Worm (Caenorhabditis elegans): ENCODE measurements around the gene cuc-1.
A peak's percentile ranks its signal among the peaks of the same experiment; 100 is the strongest.

Gene cuc-1

ce11 chrIII:7815571-7816348, 45.0 kb downstream of the cuc-1 start:
- TF ChIP-seq nhr-23 (tag; optimal IDR thresholded peaks at IDR 0.05) = peak; percentile 99
- no peak for TF ChIP-seq nhr-25 (tag; optimal IDR thresholded peaks at IDR 0.05)
- no peak for TF ChIP-seq mdl-1 (tag; optimal IDR thresholded peaks at IDR 0.05)
- TF ChIP-seq skn-1 (tag; optimal IDR thresholded peaks at IDR 0.05) = peak; percentile 100
- TF ChIP-seq egl-5 (tag; optimal IDR thresholded peaks at IDR 0.05) = peak; percentile 27
- TF ChIP-seq nhr-237 (tag; optimal IDR thresholded peaks at IDR 0.05) = no peak
- no peak for TF ChIP-seq lsy-12 (tag; optimal IDR thresholded peaks at IDR 0.05)

- TF ChIP-seq zag-1 (tag; optimal IDR thresholded peaks at IDR 0.05) = no peak
- TF ChIP-seq mdl-1 (tag; optimal IDR thresholded peaks at IDR 0.05) = no peak
- TF ChIP-seq ceh-82 (tag; optimal IDR thresholded peaks at IDR 0.05) = no peak
- no peak for TF ChIP-seq ZK546.5 (tag; optimal IDR thresholded peaks at IDR 0.05)
- TF ChIP-seq lin-39 (tag; optimal IDR thresholded peaks at IDR 0.05) = no peak
- TF ChIP-seq ztf-11 (tag; optimal IDR thresholded peaks at IDR 0.05) = no peak
- no peak for TF ChIP-seq nhr-43 (tag; optimal IDR thresholded peaks at IDR 0.05; ENCODE audit: poor library complexity, severe bottlenecking)
- no peak for TF ChIP-seq tbx-2 (tag; optimal IDR thresholded peaks at IDR 0.05)
- TF ChIP-seq snpc-4 (tag; optimal IDR thresholded peaks at IDR 0.05) = no peak
Measured at ce11 chrIII:7815056-7815366, 45.8 kb downstream of the cuc-1 start.

- no peak for TF ChIP-seq zag-1 (tag; optimal IDR thresholded peaks at IDR 0.05)
- no peak for TF ChIP-seq nhr-28 (tag; optimal IDR thresholded peaks at IDR 0.05)
- TF ChIP-seq nfya-1 (tag; optimal IDR thresholded peaks at IDR 0.05; ENCODE audit: insufficient read depth) = peak; percentile 79
- TF ChIP-seq fkh-10 (GFP tag; optimal IDR thresholded peaks at IDR 0.05) = no peak
- TF ChIP-seq elt-3 (tag; optimal IDR thresholded peaks at IDR 0.05) = no peak
- TF ChIP-seq aly-2 (tag; optimal IDR thresholded peaks at IDR 0.05) = no peak
- no peak for TF ChIP-seq mdl-1 (tag; optimal IDR thresholded peaks at IDR 0.05)
- TF ChIP-seq egl-5 (tag; optimal IDR thresholded peaks at IDR 0.05) = peak; percentile 99
- TF ChIP-seq nhr-23 (tag; optimal IDR thresholded peaks at IDR 0.05) = peak; percentile 100
- TF ChIP-seq nhr-12 (tag; optimal IDR thresholded peaks at IDR 0.05) = no peak
- TF ChIP-seq ZK546.5 (tag; optimal IDR thresholded peaks at IDR 0.05) = no peak
- TF ChIP-seq skn-1 (tag; optimal IDR thresholded peaks at IDR 0.05) = peak; percentile 100
Measured at ce11 chrIII:7814159-7815055, 46.4 kb downstream of the cuc-1 start, which contains the start of gene egl-5. TSS of gene egl-5 (plus strand) at chrIII:7814374.

- TF ChIP-seq egl-5 (tag; optimal IDR thresholded peaks at IDR 0.05) = peak; percentile 100
- peak; percentile 96 for TF ChIP-seq nfya-1 (tag; optimal IDR thresholded peaks at IDR 0.05; ENCODE audit: insufficient read depth)
- TF ChIP-seq snpc-4 (tag; optimal IDR thresholded peaks at IDR 0.05) = no peak
Measured at ce11 chrIII:7812208-7812880, 48.4 kb downstream of the cuc-1 start.

All from whole organism, L3 larva.